Worm (Caenorhabditis elegans) whole organism, early embryonic: ENCODE results near the gene vha-2.

Experiments used
- F13C5.2 ChIP-seq: sonication (generic microtip); optimal IDR thresholded peaks from 2 replicates; lab custom pipeline; 2017; ENCODE audit warnings: mild to moderate bottlenecking, missing genetic modification characterization, inconsistent platforms, missing compliant biosample characterization
- ama-1 ChIP-seq: fragments of 150-350 bp; optimal IDR thresholded peaks from 2 replicates; lab custom pipeline; 2014
- flt-1 ChIP-seq: fragments of 200-800 bp; sonication (Bioruptor generic); IDR thresholded peaks from 2 replicates; pipeline ENCODE4 v1.3.6; 2022; ENCODE audit warnings: missing genetic modification characterization, missing compliant biosample characterization
- hmbx-1 ChIP-seq: sonication (generic microtip); optimal IDR thresholded peaks from 2 replicates; lab custom pipeline; 2016; ENCODE audit warnings: mild to moderate bottlenecking, missing genetic modification characterization, missing compliant biosample characterization
- hnd-1 ChIP-seq: sonication (generic microtip); optimal IDR thresholded peaks from 2 replicates; lab custom pipeline; 2016; ENCODE audit warnings: missing genetic modification characterization, missing compliant biosample characterization
- sea-1 ChIP-seq: fragments of 200-800 bp; sonication (Bioruptor generic); conservative IDR thresholded peaks from 2 replicates; pipeline ENCODE4 v1.3.6; 2022; ENCODE audit warnings: missing genetic modification characterization, missing compliant biosample characterization
- tbx-37 ChIP-seq: fragments of 200-800 bp; sonication (Bioruptor generic); conservative IDR thresholded peaks from 2 replicates; pipeline ENCODE4 v1.3.6; 2022; ENCODE audit warnings: missing genetic modification reagents, missing genetic modification characterization, missing compliant biosample characterization
- tra-4 ChIP-seq: sonication (generic microtip); optimal IDR thresholded peaks from 2 replicates; lab custom pipeline; 2017; ENCODE audit warnings: missing genetic modification characterization, missing compliant biosample characterization

DNA sequence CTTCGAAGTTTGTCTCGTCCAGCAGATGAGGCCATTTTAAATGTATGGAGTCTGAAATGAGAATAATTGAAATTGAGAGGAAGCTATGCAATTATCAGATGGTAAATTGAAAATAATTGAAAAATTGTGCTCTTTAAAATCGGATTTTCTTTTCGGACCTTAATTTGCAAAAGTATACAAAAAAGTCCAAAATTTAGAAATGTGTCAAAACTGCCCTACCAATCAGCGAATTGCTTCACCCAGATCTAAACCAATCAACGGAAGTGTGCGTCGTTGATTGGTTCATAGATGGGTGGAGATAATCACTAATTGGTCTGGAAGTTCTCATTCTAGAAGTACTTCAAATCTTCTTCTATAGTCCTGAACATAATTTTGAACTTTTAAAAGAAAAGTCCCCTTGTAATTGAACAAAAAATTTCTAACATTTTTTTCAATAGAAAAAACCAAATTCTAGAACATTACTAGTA lies 7.7 kb downstream of the vha-2 start, which contains the start of gene R10E11.5:
- no peak for TF ChIP-seq F13C5.2
- no peak for TF ChIP-seq hmbx-1
- no peak for TF ChIP-seq hnd-1 (tag; lab: Kevin White, UChicago)
- no peak for TF ChIP-seq flt-1 (GFP tag; lab: Robert Waterston, UW)
- TF ChIP-seq ama-1: no peak
- TF ChIP-seq sea-1: no peak
- TF ChIP-seq tbx-37: no peak
- no peak for TF ChIP-seq tra-4 (tag; lab: Kevin White, UChicago)
